Fruit fly (Drosophila melanogaster): ENCODE data around the gene CG34043.

The CG34043 gene

dm6 chr2L:10232152-10232816 is 48.4 kb downstream of the CG34043 start, which contains the start of gene eEF1delta (continued):
- no peak for TF ChIP-seq tin (GFP tag; optimal IDR thresholded peaks at IDR 0.05)
- no peak for TF ChIP-seq CG42726 (GFP tag; IDR thresholded peaks at IDR 0.05; ENCODE audit: partially characterized antibody)
- no peak for TF ChIP-seq B-H2 (GFP tag; optimal IDR thresholded peaks at IDR 0.05)
- TF ChIP-seq Doc3 (GFP tag; IDR thresholded peaks at IDR 0.05; ENCODE audit: partially characterized antibody), result no peak
- TF ChIP-seq Awh (GFP tag; IDR thresholded peaks at IDR 0.05), result no peak
- no peak for TF ChIP-seq dimm (GFP tag; IDR thresholded peaks at IDR 0.05)
- TF ChIP-seq CG3995 (GFP tag; optimal IDR thresholded peaks at IDR 0.05), result no peak
- TF ChIP-seq CG13287 (GFP tag; IDR thresholded peaks at IDR 0.05; ENCODE audit: partially characterized antibody), result peak; percentile 25; the same call in 1 of the 2 replicates
- peak; percentile 45 for TF ChIP-seq dm (GFP tag; optimal IDR thresholded peaks at IDR 0.05)
- no peak for TF ChIP-seq Hmr (GFP tag; optimal IDR thresholded peaks at IDR 0.05)
- peak; percentile 51; the same call in 2 of the 3 replicates for TF ChIP-seq CG16813 (GFP tag; IDR thresholded peaks at IDR 0.05; ENCODE audit: partially characterized antibody)
- TF ChIP-seq CG13123 (GFP tag; optimal IDR thresholded peaks at IDR 0.05), result no peak
- TF ChIP-seq onecut (GFP tag; IDR thresholded peaks at IDR 0.05), result no peak
- no peak for TF ChIP-seq ken (GFP tag; IDR thresholded peaks at IDR 0.05)
- TF ChIP-seq nmo (GFP tag; optimal IDR thresholded peaks at IDR 0.05), result peak; percentile 14
- no peak for TF ChIP-seq ap (GFP tag; IDR thresholded peaks at IDR 0.05)
- TF ChIP-seq CG4854 (GFP tag; optimal IDR thresholded peaks at IDR 0.05), result no peak
- peak; percentile 99 for TF ChIP-seq CG1603 (tag; optimal IDR thresholded peaks at IDR 0.05)
- no peak for TF ChIP-seq CG3281 (GFP tag; optimal IDR thresholded peaks at IDR 0.05)
- no peak for TF ChIP-seq CG8290 (GFP tag; optimal IDR thresholded peaks at IDR 0.05)
- no peak for TF ChIP-seq CG8290 (tag; optimal IDR thresholded peaks at IDR 0.05)
- no peak for TF ChIP-seq CG12236 (GFP tag; optimal IDR thresholded peaks at IDR 0.05)
- no peak for TF ChIP-seq emc (GFP tag; optimal IDR thresholded peaks at IDR 0.05)
- TF ChIP-seq Blimp-1 (GFP tag; optimal IDR thresholded peaks at IDR 0.05), result no peak
- no peak for TF ChIP-seq wek (GFP tag; optimal IDR thresholded peaks at IDR 0.05)
- no peak for TF ChIP-seq Dad (GFP tag; optimal IDR thresholded peaks at IDR 0.05)
- no peak for TF ChIP-seq CG2202 (tag; optimal IDR thresholded peaks at IDR 0.05)
- no peak for TF ChIP-seq zfh2 (GFP tag; optimal IDR thresholded peaks at IDR 0.05)
- TF ChIP-seq CG17186 (GFP tag; optimal IDR thresholded peaks at IDR 0.05), result no peak
- TF ChIP-seq CG31224 (GFP tag; IDR thresholded peaks at IDR 0.05), result no peak
- TF ChIP-seq CG33213 (GFP tag; optimal IDR thresholded peaks at IDR 0.05), result no peak
- TF ChIP-seq D19A (tag; optimal IDR thresholded peaks at IDR 0.05), result no peak
- peak; percentile 44 for TF ChIP-seq phol (tag; optimal IDR thresholded peaks at IDR 0.05)
- TF ChIP-seq Lpt (GFP tag; optimal IDR thresholded peaks at IDR 0.05), result no peak
- TF ChIP-seq gcm (GFP tag; optimal IDR thresholded peaks at IDR 0.05), result no peak
- no peak for TF ChIP-seq CG1602 (GFP tag; optimal IDR thresholded peaks at IDR 0.05)
- no peak for TF ChIP-seq eve (GFP tag; optimal IDR thresholded peaks at IDR 0.05)
- TF ChIP-seq CG4328 (GFP tag; optimal IDR thresholded peaks at IDR 0.05), result no peak
- peak; percentile 48 for TF ChIP-seq pzg (GFP tag; optimal IDR thresholded peaks at IDR 0.05)
- no peak for TF ChIP-seq CG8944 (GFP tag; optimal IDR thresholded peaks at IDR 0.05)
- no peak for TF ChIP-seq ara (GFP tag; IDR thresholded peaks at IDR 0.05)
- no peak for TF ChIP-seq CG6765 (GFP tag; optimal IDR thresholded peaks at IDR 0.05)
- TF ChIP-seq Ssrp (tag; optimal IDR thresholded peaks at IDR 0.05), result no peak
- no peak for TF ChIP-seq CrebB (tag; optimal IDR thresholded peaks at IDR 0.05)
- no peak for TF ChIP-seq dmrt11E (tag; optimal IDR thresholded peaks at IDR 0.05)
- no peak for TF ChIP-seq CG4404 (GFP tag; IDR thresholded peaks at IDR 0.05)
- TF ChIP-seq CG34224 (GFP tag; IDR thresholded peaks at IDR 0.05; ENCODE audit: partially characterized antibody), result peak; percentile 55; the same call in 1 of the 3 replicates
- TF ChIP-seq PHDP (tag; optimal IDR thresholded peaks at IDR 0.05), result no peak
- no peak for TF ChIP-seq Kr (GFP tag; optimal IDR thresholded peaks at IDR 0.05)
- peak; percentile 30 for TF ChIP-seq Sry-δ (GFP tag; optimal IDR thresholded peaks at IDR 0.05)
- no peak for TF ChIP-seq mam (GFP tag; optimal IDR thresholded peaks at IDR 0.05)
